Fruit fly (Drosophila melanogaster) Kc167 (cell line): Measurements from ENCODE around the gene SPR.

ENCODE experiments used
- Myc ChIP-seq: fragments of >200 bp; optimal IDR thresholded peaks from 2 replicates; lab custom pipeline; 2017; ENCODE audit warnings: missing external identifiers
- Sin3A ChIP-seq: fragments of >200 bp; optimal IDR thresholded peaks from 2 replicates; lab custom pipeline; 2018; ENCODE audit warnings: missing external identifiers
- h ChIP-seq: fragments of >200 bp; optimal IDR thresholded peaks from 3 replicates; lab custom pipeline; 2018; ENCODE audit warnings: missing external identifiers
- insv ChIP-seq: fragments of >200 bp; optimal IDR thresholded peaks from 3 replicates; lab custom pipeline; 2018; ENCODE audit warnings: missing external identifiers
- psq ChIP-seq: fragments of >200 bp; optimal IDR thresholded peaks from 2 replicates; lab custom pipeline; 2017; ENCODE audit warnings: missing external identifiers
- ttk ChIP-seq: sonication (Bioruptor generic); optimal IDR thresholded peaks from 2 replicates; lab custom pipeline; 2017; ENCODE audit warnings: missing external identifiers

Gene SPR

DNA sequence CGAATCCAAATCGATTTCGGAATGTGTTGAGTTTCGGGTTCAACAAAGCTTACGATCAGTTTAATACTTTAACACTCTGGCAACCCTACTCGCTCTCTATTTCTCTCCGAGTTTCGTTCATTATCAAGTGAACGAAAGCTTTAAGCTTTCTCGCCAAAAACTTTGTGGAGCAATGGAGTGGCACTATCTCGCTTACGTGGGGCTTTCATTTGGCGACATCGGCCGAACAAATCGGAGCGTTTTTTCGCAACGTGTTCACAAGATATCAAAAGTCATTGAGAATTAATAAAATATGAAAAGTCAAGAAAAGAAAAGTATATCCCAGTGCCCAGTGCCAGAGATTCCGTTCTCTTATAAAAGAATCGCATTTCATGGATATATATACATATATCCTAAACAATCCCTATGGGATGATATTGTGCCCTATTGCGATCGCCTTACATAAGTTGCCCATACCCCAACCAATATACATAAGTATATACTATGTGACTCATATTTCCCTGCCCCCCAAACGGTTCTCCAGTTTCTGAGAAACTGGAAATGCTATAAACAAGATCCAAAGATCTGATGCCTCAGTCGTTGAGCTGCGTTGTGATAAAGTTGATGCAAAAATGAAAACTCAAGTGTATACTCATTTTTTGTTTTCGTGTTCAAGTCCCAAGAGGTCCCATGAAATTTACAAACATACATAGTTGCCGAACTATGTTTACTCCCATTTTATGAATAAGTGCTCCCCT lies 17.9 kb upstream of the SPR start:
- TF ChIP-seq h (lab: Kevin White, UChicago), result no peak
- TF ChIP-seq Sin3A, result no peak
- TF ChIP-seq ttk (lab: Kevin White, UChicago), result no peak
- no peak for TF ChIP-seq psq (lab: Kevin White, UChicago)
- TF ChIP-seq insv (lab: Kevin White, UChicago), result no peak
- no peak for TF ChIP-seq Myc

DNA sequence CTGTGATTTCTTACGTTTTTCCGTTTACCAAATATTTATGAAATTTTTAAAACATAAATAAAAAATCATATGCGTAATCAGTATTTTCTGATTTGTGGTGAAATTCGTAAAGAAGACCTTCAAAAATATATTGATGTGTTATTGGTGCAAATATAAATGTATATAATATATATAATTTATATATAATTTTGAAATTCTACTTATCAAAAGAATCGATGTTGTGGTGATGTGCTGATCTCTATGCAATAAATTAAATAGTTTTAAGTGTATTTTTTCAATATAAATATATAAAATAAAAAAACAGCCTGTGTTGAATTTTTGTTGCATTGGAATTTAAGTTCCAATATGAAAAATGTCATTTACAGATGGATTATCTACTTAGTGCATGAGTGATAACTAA lies 17.2 kb upstream of the SPR start, which contains the start of gene CG15784:
CG15784 (plus strand) TSS at position 301 of the 400 bp plus-strand sequence.
- TF ChIP-seq psq (lab: Kevin White, UChicago), result no peak
- no peak for TF ChIP-seq Sin3A
- no peak for TF ChIP-seq ttk (lab: Kevin White, UChicago)
- no peak for TF ChIP-seq Myc
- no peak for TF ChIP-seq insv (lab: Kevin White, UChicago)
- no peak for TF ChIP-seq h (lab: Kevin White, UChicago)

DNA sequence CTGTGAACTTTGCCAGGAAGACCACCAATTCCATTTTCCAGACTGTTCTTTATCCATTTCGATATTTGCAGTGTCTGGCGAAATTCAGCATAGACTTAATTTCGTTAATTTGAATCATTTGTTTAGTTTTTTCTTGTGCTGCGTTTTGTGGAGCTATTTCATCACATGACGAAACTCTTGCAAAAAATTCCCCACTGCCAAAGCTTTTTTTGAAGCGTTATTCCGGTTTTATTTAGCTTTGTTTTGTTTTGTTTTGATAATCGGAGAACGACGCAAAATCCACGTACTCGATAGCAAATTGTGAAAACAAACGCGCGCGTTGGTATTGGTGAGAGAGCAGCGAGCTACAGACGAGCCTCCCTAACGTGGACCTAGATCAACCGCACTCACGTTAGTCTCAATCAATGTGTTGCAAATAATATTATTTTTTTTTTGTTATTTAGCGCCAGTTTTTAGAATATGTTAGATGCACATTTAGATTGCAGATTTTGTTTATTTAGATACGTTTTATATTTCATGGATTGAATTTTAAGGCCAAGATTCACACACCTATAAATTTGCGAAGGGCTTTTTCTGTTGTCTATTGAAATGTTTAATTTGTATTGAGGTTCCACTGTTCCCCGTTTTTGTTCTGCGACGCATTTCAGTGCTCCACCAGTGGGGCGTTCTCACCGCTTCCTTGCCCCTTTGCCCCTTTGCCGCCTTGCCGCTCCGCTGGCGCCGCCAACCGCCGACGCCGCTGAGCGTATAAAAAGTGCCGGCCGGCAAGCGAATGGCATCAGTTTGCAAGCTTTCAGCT lies 16.5 kb upstream of the SPR start:
- TF ChIP-seq h (lab: Kevin White, UChicago) (no peak), Myc (no peak), Sin3A (no peak), psq (lab: Kevin White, UChicago) (no peak), ttk (lab: Kevin White, UChicago) (no peak), insv (lab: Kevin White, UChicago) (no peak)

DNA sequence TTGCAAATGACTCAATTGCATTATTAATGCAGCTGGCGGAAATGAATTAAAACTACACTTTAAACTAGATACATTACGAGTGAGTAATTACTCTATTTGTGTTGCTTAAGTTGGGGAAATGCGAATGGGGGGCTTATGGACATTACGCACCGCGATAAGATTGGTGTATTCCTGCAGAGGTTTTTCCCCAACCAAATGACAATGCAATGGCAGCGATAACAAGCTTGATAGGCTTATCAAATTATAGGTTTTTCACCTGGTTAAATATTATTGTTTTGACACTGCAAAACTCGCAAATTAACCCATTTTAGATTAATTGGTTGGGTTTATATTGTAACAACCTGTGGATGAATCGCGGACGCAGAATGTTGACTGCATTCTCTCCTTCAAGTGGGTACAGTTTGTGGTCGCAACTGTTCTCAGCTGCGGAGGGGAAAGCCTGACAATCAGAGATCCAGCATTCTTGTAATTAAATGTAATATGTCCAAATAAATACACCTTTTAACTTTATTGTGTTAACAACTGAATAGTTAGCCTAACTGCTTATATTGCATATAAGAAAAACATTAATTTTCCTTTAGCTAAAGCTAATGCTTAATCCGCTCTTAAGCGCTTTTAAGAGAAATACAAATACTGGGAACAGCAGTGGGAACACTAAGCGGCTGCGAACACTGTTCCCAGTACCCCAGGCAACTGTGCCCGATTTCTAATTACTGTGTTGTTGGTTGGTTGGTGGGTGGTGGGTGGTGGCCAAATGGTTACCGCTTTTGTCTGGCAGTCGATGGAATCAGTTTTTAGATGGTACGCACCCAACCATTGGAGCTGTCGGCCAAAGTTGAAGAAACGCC lies 13.6 kb upstream of the SPR start:
- TF ChIP-seq insv (lab: Kevin White, UChicago) (no peak), psq (lab: Kevin White, UChicago) (no peak), Sin3A (no peak), Myc (no peak), ttk (lab: Kevin White, UChicago) (no peak), h (lab: Kevin White, UChicago) (no peak)

DNA sequence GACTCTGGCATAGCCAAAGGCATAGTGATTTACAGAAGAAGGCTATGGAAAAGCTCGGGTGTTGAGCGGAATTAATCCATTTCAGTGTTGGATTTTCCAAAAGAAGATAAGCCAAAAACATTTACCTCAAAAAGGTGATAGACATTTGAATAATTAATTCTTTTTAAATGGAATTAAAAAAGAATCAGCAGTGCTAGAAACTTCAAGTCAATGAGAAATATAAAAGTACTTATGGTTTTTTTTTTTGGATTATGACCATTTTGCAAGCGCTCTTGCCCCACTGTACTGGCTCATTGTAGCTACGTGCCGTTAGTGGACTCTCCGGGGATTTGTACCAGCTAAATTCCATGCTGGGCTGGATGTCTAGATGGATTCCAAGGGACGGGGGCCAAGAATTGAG lies 39.4 kb downstream of the SPR start:
- no peak for TF ChIP-seq Myc
- no peak for TF ChIP-seq insv (lab: Kevin White, UChicago)
- TF ChIP-seq h (lab: Kevin White, UChicago), result no peak
- TF ChIP-seq ttk (lab: Kevin White, UChicago), result no peak
- no peak for TF ChIP-seq Sin3A
- no peak for TF ChIP-seq psq (lab: Kevin White, UChicago)

DNA sequence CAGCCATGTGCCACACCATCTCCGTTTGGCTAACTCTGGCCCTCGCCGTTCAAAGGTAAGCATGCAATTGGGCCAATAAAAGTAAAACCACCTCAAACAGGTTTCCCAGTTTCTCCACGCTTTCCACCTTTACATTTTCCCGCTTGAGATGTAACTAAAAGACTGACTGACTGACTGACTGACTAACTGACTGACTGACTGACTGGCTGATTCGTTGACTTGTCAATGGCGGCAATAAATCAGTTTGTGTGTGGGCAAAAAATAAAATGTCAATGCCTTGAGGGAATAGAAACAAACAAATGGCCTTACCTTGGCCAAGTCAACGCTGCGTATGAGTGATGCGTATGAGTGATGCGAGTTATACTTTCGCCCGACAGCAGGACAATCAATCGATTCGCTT lies 40.9 kb downstream of the SPR start:
- TF ChIP-seq Myc, result no peak
- TF ChIP-seq psq (lab: Kevin White, UChicago), result no peak
- TF ChIP-seq ttk (lab: Kevin White, UChicago), result no peak
- no peak for TF ChIP-seq h (lab: Kevin White, UChicago)
- TF ChIP-seq insv (lab: Kevin White, UChicago), result no peak
- TF ChIP-seq Sin3A, result no peak

DNA sequence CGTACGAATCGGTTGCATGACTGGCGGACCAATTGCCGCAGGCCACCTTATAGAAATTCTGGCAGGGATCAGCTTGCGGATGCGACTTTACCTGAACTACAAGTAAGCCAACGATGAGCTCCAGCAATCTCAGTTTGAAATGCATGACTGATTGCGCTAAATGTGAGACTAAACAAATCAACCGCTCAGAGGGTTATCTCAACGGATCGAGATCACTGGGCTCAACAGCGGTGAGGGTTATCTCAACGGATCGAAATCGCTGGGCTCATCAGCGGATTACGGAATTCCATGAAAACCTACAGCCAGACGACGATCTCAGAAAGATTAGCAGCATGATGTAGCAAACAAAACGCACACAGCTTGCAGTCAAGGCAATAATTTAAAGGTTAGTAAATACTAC lies 49.4 kb downstream of the SPR start, which contains the start of gene frma:
frma (minus strand) TSS at position 152 of the 400 bp plus-strand sequence.
- TF ChIP-seq Myc, result no peak
- no peak for TF ChIP-seq insv (lab: Kevin White, UChicago)
- no peak for TF ChIP-seq h (lab: Kevin White, UChicago)
- no peak for TF ChIP-seq psq (lab: Kevin White, UChicago)

DNA sequence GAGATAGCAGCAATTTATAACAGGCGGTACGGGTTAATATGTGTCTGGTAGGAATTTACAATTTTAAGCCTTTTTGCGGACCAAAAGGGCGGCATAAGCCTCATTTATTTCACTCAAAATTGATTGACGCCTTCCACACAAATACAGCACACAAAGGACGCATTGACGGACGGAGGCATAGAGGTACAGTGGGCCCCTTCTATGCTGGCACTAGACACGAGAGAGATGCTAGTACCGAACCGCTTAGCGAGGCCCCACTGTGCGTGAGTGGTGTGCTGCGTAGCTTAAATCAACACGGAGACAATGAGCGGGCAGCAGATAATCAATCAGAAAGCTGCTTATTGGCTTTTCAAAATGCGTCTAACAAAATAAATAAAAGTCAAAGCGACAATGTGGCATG lies 50.3 kb downstream of the SPR start:
- no peak for TF ChIP-seq Myc
- no peak for TF ChIP-seq h (lab: Kevin White, UChicago)
- no peak for TF ChIP-seq psq (lab: Kevin White, UChicago)

DNA sequence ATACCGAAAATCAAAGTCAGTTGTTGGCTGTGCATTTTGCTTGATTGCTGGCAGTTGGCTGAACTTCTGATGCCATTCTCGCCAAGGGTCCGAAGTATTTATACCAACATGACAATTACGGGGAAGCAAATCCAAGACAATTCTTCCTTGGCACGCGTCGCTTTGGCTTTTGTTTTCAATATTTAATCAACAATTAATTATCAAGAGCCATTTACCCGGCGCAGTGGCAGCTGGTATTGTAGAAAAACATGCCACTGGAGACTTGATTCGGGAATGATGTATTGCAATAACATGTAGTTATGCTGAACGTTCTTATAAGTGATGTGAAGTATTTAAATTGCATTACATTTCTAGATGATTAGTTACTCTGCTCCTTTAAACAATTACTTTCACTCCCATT lies 54.7 kb downstream of the SPR start, which contains the start of the genes CG32762 and CG4151:
CG32762 (minus strand) TSS at position 101 of the 400 bp plus-strand sequence.
CG4151 (plus strand) TSS at position 348 of the 400 bp plus-strand sequence.
- TF ChIP-seq Sin3A, result no peak
- no peak for TF ChIP-seq h (lab: Kevin White, UChicago)
- TF ChIP-seq Myc, result no peak
- no peak for TF ChIP-seq psq (lab: Kevin White, UChicago)
- TF ChIP-seq ttk (lab: Kevin White, UChicago), result no peak
- no peak for TF ChIP-seq insv (lab: Kevin White, UChicago)

DNA sequence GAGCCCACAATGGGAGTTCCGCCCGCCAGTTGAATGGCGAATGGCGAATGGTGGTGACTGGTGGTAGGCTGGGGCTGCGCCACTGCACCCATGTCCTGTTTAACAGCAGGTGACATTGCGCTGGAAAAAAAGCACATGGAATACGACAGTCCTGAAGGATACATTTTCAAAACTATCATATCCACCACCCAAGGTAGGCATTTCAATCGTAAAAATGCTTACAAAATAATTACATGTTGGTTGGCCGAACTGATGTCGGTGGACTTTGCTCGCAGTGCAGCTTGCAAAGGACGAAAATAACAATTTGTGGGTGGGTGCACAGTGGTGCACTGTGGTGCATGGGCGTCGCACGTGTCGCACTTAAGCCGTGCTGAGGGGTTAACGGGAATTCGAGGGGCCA lies 57.5 kb downstream of the SPR start:
- TF ChIP-seq Myc (no peak), insv (lab: Kevin White, UChicago) (no peak), h (lab: Kevin White, UChicago) (no peak), ttk (lab: Kevin White, UChicago) (no peak), Sin3A (no peak), psq (lab: Kevin White, UChicago) (no peak)

DNA sequence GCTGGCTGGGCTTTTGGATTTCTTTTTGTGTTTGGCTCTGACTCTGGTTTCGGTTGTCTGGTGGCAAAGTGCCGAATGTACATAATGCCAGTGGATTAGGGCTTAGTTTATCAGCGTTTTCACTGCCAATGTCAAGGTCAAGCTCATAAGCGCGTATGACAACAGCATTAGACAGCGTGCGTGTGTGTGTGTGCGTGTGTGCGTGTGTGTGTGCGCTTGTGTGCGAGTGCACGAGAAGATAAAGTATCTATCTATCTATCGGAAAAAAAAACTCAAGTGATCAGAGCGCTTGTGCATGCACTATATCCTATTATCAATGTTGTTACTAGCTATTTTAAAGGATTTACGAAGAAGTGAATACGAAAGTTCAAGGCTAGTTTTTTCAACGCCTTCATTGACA lies 64.7 kb downstream of the SPR start:
- TF ChIP-seq Myc (no peak), Sin3A (no peak), insv (lab: Kevin White, UChicago) (no peak), h (lab: Kevin White, UChicago) (no peak), ttk (lab: Kevin White, UChicago) (no peak), psq (lab: Kevin White, UChicago) (no peak)
